Fruit fly (Drosophila melanogaster) whole organism, embryonic: ENCODE measurements around the gene Pdcd4.

ENCODE experiments used
- CG12769 ChIP-seq: fragments of 200-800 bp; sonication (Bioruptor generic); optimal IDR thresholded peaks from 2 replicates; lab custom pipeline; 2019; ENCODE audit warnings: missing biosample characterization, mild to moderate bottlenecking, missing genetic modification characterization, moderate library complexity
- CG13287 ChIP-seq: fragments of 200-800 bp; sonication (Bioruptor generic); IDR thresholded peaks from 2 replicates; pipeline ENCODE4 v1.3.6; 2022; ENCODE audit warnings: missing biosample characterization, missing genetic modification characterization; ENCODE audit not compliant: partially characterized antibody
- CG13624 ChIP-seq: fragments of 200-800 bp; sonication (Bioruptor generic); optimal IDR thresholded peaks from 2 replicates; lab custom pipeline; 2016; ENCODE audit warnings: missing biosample characterization, missing genetic modification characterization
- CG13894 ChIP-seq: fragments of 200-800 bp; sonication (Bioruptor generic); optimal IDR thresholded peaks from 3 replicates; lab custom pipeline; 2018; ENCODE audit warnings: missing biosample characterization, mild to moderate bottlenecking, missing genetic modification characterization, moderate library complexity
- CG1602 ChIP-seq: fragments of 200-800 bp; sonication (Bioruptor generic); optimal IDR thresholded peaks from 3 replicates; lab custom pipeline; 2016; ENCODE audit warnings: missing biosample characterization, missing genetic modification characterization
- CG16779 ChIP-seq: fragments of 200-800 bp; sonication (Bioruptor generic); IDR thresholded peaks from 2 replicates; pipeline ENCODE4 v1.3.6; 2022; ENCODE audit warnings: missing biosample characterization, missing genetic modification characterization
- CG17186 ChIP-seq: fragments of 200-800 bp; sonication (Bioruptor generic); optimal IDR thresholded peaks from 3 replicates; lab custom pipeline; 2017; ENCODE audit warnings: missing biosample characterization, missing genetic modification reagents, missing genetic modification characterization
- CG2116 ChIP-seq: fragments of 200-800 bp; sonication (Bioruptor generic); optimal IDR thresholded peaks from 3 replicates; lab custom pipeline; 2018; ENCODE audit warnings: missing biosample characterization, mild to moderate bottlenecking, missing genetic modification characterization
- CG30403 ChIP-seq: fragments of 200-800 bp; sonication (Bioruptor generic); optimal IDR thresholded peaks from 3 replicates; lab custom pipeline; 2016; ENCODE audit warnings: missing biosample characterization, missing genetic modification characterization
- CG31388 ChIP-seq: fragments of 200-800 bp; sonication (Bioruptor generic); optimal IDR thresholded peaks from 2 replicates; lab custom pipeline; 2016; ENCODE audit warnings: missing biosample characterization, missing genetic modification characterization
- CG3163 ChIP-seq: fragments of 200-800 bp; sonication (Bioruptor generic); optimal IDR thresholded peaks from 3 replicates; lab custom pipeline; 2016; ENCODE audit warnings: missing biosample characterization, missing genetic modification characterization
- CG32767 ChIP-seq: fragments of 200-800 bp; sonication (Bioruptor generic); IDR thresholded peaks from 2 replicates; pipeline ENCODE4 v1.3.6; 2022; ENCODE audit warnings: missing biosample characterization, missing genetic modification characterization
- CG33557 ChIP-seq: fragments of 200-800 bp; sonication (Bioruptor generic); optimal IDR thresholded peaks from 2 replicates; lab custom pipeline; 2019; ENCODE audit warnings: missing biosample characterization, mild to moderate bottlenecking, missing genetic modification characterization, moderate library complexity
- CG4360 ChIP-seq: fragments of 200-800 bp; sonication (Bioruptor generic); IDR thresholded peaks from 2 replicates; pipeline ENCODE4 v1.3.6; 2022; ENCODE audit warnings: missing biosample characterization, missing genetic modification characterization
- CG7786 ChIP-seq: fragments of 200-800 bp; sonication (Bioruptor generic); optimal IDR thresholded peaks from 2 replicates; lab custom pipeline; 2016; ENCODE audit warnings: missing biosample characterization, missing genetic modification characterization
- CkIIα-i1 ChIP-seq: fragments of 200-800 bp; sonication (Bioruptor generic); IDR thresholded peaks from 2 replicates; pipeline ENCODE4 v1.3.6; 2022; ENCODE audit warnings: missing biosample characterization, missing genetic modification characterization
- Eip74EF ChIP-seq, 2 experiments: fragments of 200-800 bp in 1 of 2; fragments of >200 bp in 1 of 2; sonication (Bioruptor generic) in 1 of 2; optimal IDR thresholded peaks; 2 replicates each; lab custom pipeline; 2017 to 2019; ENCODE audit warnings: missing biosample characterization in 2 of 2, missing genetic modification characterization in 2 of 2, mild to moderate bottlenecking in 1 of 2, moderate library complexity in 1 of 2
- Hr3 ChIP-seq: fragments of 200-800 bp; sonication (Bioruptor generic); optimal IDR thresholded peaks from 3 replicates; lab custom pipeline; 2016; ENCODE audit warnings: missing biosample characterization, missing genetic modification characterization
- Jarid2 ChIP-seq: fragments of 200-800 bp; sonication (Bioruptor generic); optimal IDR thresholded peaks from 3 replicates; lab custom pipeline; 2017; ENCODE audit warnings: mild to moderate bottlenecking, missing biosample characterization, missing genetic modification reagents, missing genetic modification characterization
- Lpt ChIP-seq: fragments of >200 bp; optimal IDR thresholded peaks from 2 replicates; lab custom pipeline; 2018; ENCODE audit warnings: missing biosample characterization, missing genetic modification characterization
- Nf-YC ChIP-seq: fragments of 200-800 bp; optimal IDR thresholded peaks from 3 replicates; lab custom pipeline; 2019; ENCODE audit warnings: missing biosample characterization, mild to moderate bottlenecking, missing genetic modification characterization, moderate library complexity
- Poxn ChIP-seq: fragments of 200-800 bp; sonication (Bioruptor generic); IDR thresholded peaks from 2 replicates; pipeline ENCODE4 v1.3.6; 2022; ENCODE audit warnings: missing biosample characterization, missing genetic modification characterization
- Ptx1 ChIP-seq: fragments of 200-800 bp; sonication (Bioruptor generic); IDR thresholded peaks from 2 replicates; pipeline ENCODE4 v1.3.6; 2022; ENCODE audit warnings: missing biosample characterization, missing genetic modification characterization
- Spps ChIP-seq: fragments of 200-800 bp; sonication (Bioruptor generic); optimal IDR thresholded peaks from 2 replicates; lab custom pipeline; 2018; ENCODE audit warnings: missing biosample characterization, mild to moderate bottlenecking, missing genetic modification characterization
- bigmax ChIP-seq: fragments of 200-800 bp; sonication (Bioruptor generic); optimal IDR thresholded peaks from 2 replicates; lab custom pipeline; 2018; ENCODE audit warnings: missing biosample characterization, mild to moderate bottlenecking, missing genetic modification characterization
- chinmo ChIP-seq: fragments of 200-800 bp; sonication (Bioruptor generic); IDR thresholded peaks from 4 replicates; pipeline ENCODE4 v1.3.6; 2022; ENCODE audit warnings: missing biosample characterization, missing genetic modification characterization; ENCODE audit not compliant: partially characterized antibody
- chm ChIP-seq: fragments of 200-800 bp; sonication (Bioruptor generic); IDR thresholded peaks from 2 replicates; pipeline ENCODE4 v1.3.6; 2022; ENCODE audit warnings: missing biosample characterization, missing genetic modification characterization
- cwo ChIP-seq: fragments of 200-800 bp; sonication (Bioruptor generic); optimal IDR thresholded peaks from 3 replicates; lab custom pipeline; 2017; ENCODE audit warnings: missing biosample characterization, missing genetic modification characterization, mild to moderate bottlenecking, moderate library complexity, missing genetic modification reagents
- fd64A ChIP-seq: fragments of 200-800 bp; sonication (Bioruptor generic); optimal IDR thresholded peaks from 3 replicates; lab custom pipeline; 2018; ENCODE audit warnings: missing biosample characterization, mild to moderate bottlenecking, missing genetic modification characterization
- grau ChIP-seq: fragments of 200-800 bp; optimal IDR thresholded peaks from 3 replicates; lab custom pipeline; 2019; ENCODE audit warnings: missing biosample characterization, mild to moderate bottlenecking, missing genetic modification characterization, moderate library complexity
- ham ChIP-seq: fragments of 200-800 bp; sonication (Bioruptor generic); IDR thresholded peaks from 2 replicates; pipeline ENCODE4 v1.3.6; 2022; ENCODE audit warnings: missing biosample characterization, missing genetic modification characterization
- mirr ChIP-seq: fragments of 200-800 bp; sonication (Bioruptor generic); optimal IDR thresholded peaks from 3 replicates; lab custom pipeline; 2018; ENCODE audit warnings: missing biosample characterization, mild to moderate bottlenecking, missing genetic modification characterization
- oc ChIP-seq: fragments of 200-800 bp; sonication (Bioruptor generic); optimal IDR thresholded peaks from 2 replicates; lab custom pipeline; 2018; ENCODE audit warnings: missing biosample characterization, mild to moderate bottlenecking, missing genetic modification characterization, moderate library complexity
- peb ChIP-seq: fragments of 200-800 bp; sonication (Bioruptor generic); IDR thresholded peaks from 2 replicates; pipeline ENCODE4 v1.3.6; 2022; ENCODE audit warnings: missing biosample characterization, missing genetic modification characterization
- pros ChIP-seq: fragments of 200-800 bp; sonication (Bioruptor generic); optimal IDR thresholded peaks from 3 replicates; lab custom pipeline; 2019; ENCODE audit warnings: missing biosample characterization, mild to moderate bottlenecking, missing genetic modification characterization, moderate library complexity
- psq ChIP-seq: fragments of 200-800 bp; sonication (Bioruptor generic); optimal IDR thresholded peaks from 2 replicates; lab custom pipeline; 2017; ENCODE audit warnings: missing biosample characterization, missing genetic modification characterization
- sd ChIP-seq: fragments of 200-800 bp; sonication (Bioruptor generic); optimal IDR thresholded peaks from 3 replicates; lab custom pipeline; 2018; ENCODE audit warnings: missing biosample characterization, mild to moderate bottlenecking, missing genetic modification characterization, moderate library complexity
- sens ChIP-seq: fragments of 200-800 bp; sonication (Bioruptor generic); peaks from one replicate; lab custom pipeline; 2016; ENCODE audit warnings: missing biosample characterization, missing genetic modification characterization
- seq ChIP-seq: fragments of 200-800 bp; sonication (Bioruptor generic); IDR thresholded peaks from 2 replicates; pipeline ENCODE4 v1.3.6; 2022; ENCODE audit warnings: missing biosample characterization, missing genetic modification characterization
- shn ChIP-seq: fragments of 200-800 bp; sonication (Bioruptor generic); optimal IDR thresholded peaks from 3 replicates; lab custom pipeline; 2016; ENCODE audit warnings: missing biosample characterization, missing genetic modification characterization
- sqz ChIP-seq: fragments of 200-800 bp; sonication (Bioruptor generic); optimal IDR thresholded peaks from 3 replicates; lab custom pipeline; 2018; ENCODE audit warnings: missing biosample characterization, mild to moderate bottlenecking, missing genetic modification characterization
- ssp ChIP-seq: fragments of 200-800 bp; sonication (Bioruptor generic); IDR thresholded peaks from 2 replicates; pipeline ENCODE4 v1.3.6; 2022; ENCODE audit warnings: missing biosample characterization, missing genetic modification characterization
- stwl ChIP-seq: fragments of 200-800 bp; sonication (Bioruptor generic); optimal IDR thresholded peaks from 3 replicates; lab custom pipeline; 2018; ENCODE audit warnings: missing biosample characterization, mild to moderate bottlenecking, missing genetic modification characterization, moderate library complexity
- twi ChIP-seq: fragments of 200-800 bp; optimal IDR thresholded peaks from 2 replicates; lab custom pipeline; 2019; ENCODE audit warnings: missing biosample characterization, mild to moderate bottlenecking, missing genetic modification characterization, moderate library complexity
- yki ChIP-seq: fragments of >200 bp; optimal IDR thresholded peaks from 3 replicates; lab custom pipeline; 2018

The Pdcd4 gene

dm6 chrX:13753775-13754174 is 1.4 kb downstream of the Pdcd4 start:
- no peak for TF ChIP-seq peb (GFP tag; lab: Robert Waterston, UW)
- no peak for TF ChIP-seq CG1602 (GFP tag; lab: Kevin White, UChicago)
- no peak for TF ChIP-seq twi
- TF ChIP-seq CG2116 (GFP tag; lab: Kevin White, UChicago) = no peak
- no peak for TF ChIP-seq Ptx1 (GFP tag; lab: Robert Waterston, UW)
- no peak for TF ChIP-seq CG16779
- TF ChIP-seq Nf-YC (tag; lab: Kevin White, UChicago) = no peak
- no peak for TF ChIP-seq yki (lab: Kevin White, UChicago)
- TF ChIP-seq sens (GFP tag; lab: Kevin White, UChicago) = peak; percentile 5
- TF ChIP-seq Hr3 (GFP tag; lab: Kevin White, UChicago) = no peak
- TF ChIP-seq oc = no peak
- TF ChIP-seq seq (GFP tag; lab: Robert Waterston, UW) = no peak
- peak; percentile 1 for TF ChIP-seq CG13624

DNA sequence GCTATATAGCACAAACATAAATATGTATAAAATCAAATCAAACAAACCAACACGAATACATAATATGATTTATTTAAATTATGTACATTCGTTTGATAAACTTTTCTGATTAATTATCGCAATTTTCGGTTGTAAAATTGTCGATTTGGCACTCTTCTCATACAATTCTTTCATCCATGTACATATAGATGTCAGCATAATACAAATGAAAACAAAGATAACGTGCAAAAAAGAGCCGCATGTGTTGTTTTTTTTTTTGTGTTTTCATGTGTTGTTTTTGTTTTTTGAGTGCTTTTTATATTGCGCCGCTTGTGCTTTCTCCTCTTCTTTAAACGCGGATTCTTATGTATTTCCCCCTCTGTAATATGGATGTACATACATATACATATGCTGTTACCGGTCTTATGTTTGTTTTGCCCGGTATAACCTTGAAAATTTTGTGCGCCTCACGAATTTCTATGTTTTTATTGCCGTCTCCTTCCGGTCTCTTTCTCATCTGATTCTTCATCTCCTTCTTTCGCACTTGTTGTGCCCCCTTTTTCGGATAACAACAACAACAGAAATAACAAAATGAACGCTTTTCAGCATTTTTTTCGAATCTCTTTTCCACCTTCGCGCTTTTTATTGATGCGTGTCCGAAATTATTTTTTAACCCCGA is 2.0 kb downstream of the Pdcd4 start:
- TF ChIP-seq CG17186 (no peak), CG30403 (GFP tag; lab: Kevin White, UChicago) (no peak), fd64A (no peak), CG4360 (GFP tag; lab: Robert Waterston, UW) (peak; percentile 78), Lpt (GFP tag; lab: Kevin White, UChicago) (no peak), CG3163 (GFP tag; lab: Kevin White, UChicago) (no peak), psq (GFP tag; lab: Kevin White, UChicago) (peak; percentile 72), Spps (no peak), CG33557 (no peak), yki (lab: Kevin White, UChicago) (no peak), CG32767 (no peak), CG31388 (GFP tag; lab: Kevin White, UChicago) (no peak), Eip74EF (GFP tag; optimal IDR thresholded peaks at IDR 0.05; lab: Kevin White, UChicago) (peak in 1 of 2 experiments; percentile 11), CG13894 (peak; percentile 16), shn (GFP tag; lab: Kevin White, UChicago) (no peak), stwl (tag; lab: Kevin White, UChicago) (no peak), Poxn (GFP tag; lab: Robert Waterston, UW) (no peak), ham (GFP tag; lab: Robert Waterston, UW) (no peak), pros (GFP tag; lab: Kevin White, UChicago) (peak; percentile 47), CG13624 (peak; percentile 9), sd (tag; lab: Kevin White, UChicago) (peak; percentile 43), mirr (GFP tag; lab: Kevin White, UChicago) (no peak), CG7786 (GFP tag; lab: Kevin White, UChicago) (no peak), chm (no peak), sqz (GFP tag; lab: Kevin White, UChicago) (peak; percentile 45), Jarid2 (GFP tag; lab: Kevin White, UChicago) (no peak), bigmax (GFP tag; lab: Kevin White, UChicago) (peak; percentile 65), chinmo (GFP tag; lab: Robert Waterston, UW) (0 out of 4 replicates have a peak, but pooled peaks have one; percentile 71), cwo (no peak), CG12769 (tag; lab: Kevin White, UChicago) (peak; percentile 3), CkIIα-i1 (GFP tag; lab: Robert Waterston, UW) (no peak), CG13287 (0 out of 2 replicates have a peak, but pooled peaks have one; percentile 12), ssp (GFP tag; lab: Robert Waterston, UW) (no peak), grau (no peak), Ptx1 (GFP tag; lab: Robert Waterston, UW) (no peak)
